Worm (Caenorhabditis elegans): ENCODE measurements around the gene ost-1.

Gene ost-1

ce11 chrIV:1121511-1121910, 14.3 kb downstream of the ost-1 start:
- no peak for TF ChIP-seq fos-1 (tag; optimal IDR thresholded peaks at IDR 0.05)
- no peak for TF ChIP-seq nhr-11 (tag; optimal IDR thresholded peaks at IDR 0.05)
- TF ChIP-seq nhr-237 (tag; optimal IDR thresholded peaks at IDR 0.05) = no peak
- TF ChIP-seq zag-1 (tag; optimal IDR thresholded peaks at IDR 0.05) = no peak
- TF ChIP-seq crh-2 (tag; optimal IDR thresholded peaks at IDR 0.05) = no peak
- TF ChIP-seq Y55F3AM.14 (GFP tag; optimal IDR thresholded peaks at IDR 0.05) = no peak
- TF ChIP-seq ZK546.5 (tag; optimal IDR thresholded peaks at IDR 0.05) = no peak
- no peak for TF ChIP-seq C34F6.9 (tag; optimal IDR thresholded peaks at IDR 0.05)
- no peak for TF ChIP-seq ceh-82 (tag; optimal IDR thresholded peaks at IDR 0.05)
- TF ChIP-seq elt-3 (tag; optimal IDR thresholded peaks at IDR 0.05) = no peak
- TF ChIP-seq sma-3 (GFP tag; optimal IDR thresholded peaks at IDR 0.05) = no peak
- TF ChIP-seq unc-62 (GFP tag; optimal IDR thresholded peaks at IDR 0.05) = no peak
- TF ChIP-seq lsy-2 (tag; optimal IDR thresholded peaks at IDR 0.05) = no peak
- TF ChIP-seq nhr-21 (tag; optimal IDR thresholded peaks at IDR 0.05) = no peak
- no peak for TF ChIP-seq lin-13 (GFP tag; optimal IDR thresholded peaks at IDR 0.05)
- no peak for TF ChIP-seq blmp-1 (tag; optimal IDR thresholded peaks at IDR 0.05; ENCODE audit: insufficient read depth)
- TF ChIP-seq egl-27 (tag; optimal IDR thresholded peaks at IDR 0.05) = no peak
- no peak for TF ChIP-seq peb-1 (tag; optimal IDR thresholded peaks at IDR 0.05)

DNA sequence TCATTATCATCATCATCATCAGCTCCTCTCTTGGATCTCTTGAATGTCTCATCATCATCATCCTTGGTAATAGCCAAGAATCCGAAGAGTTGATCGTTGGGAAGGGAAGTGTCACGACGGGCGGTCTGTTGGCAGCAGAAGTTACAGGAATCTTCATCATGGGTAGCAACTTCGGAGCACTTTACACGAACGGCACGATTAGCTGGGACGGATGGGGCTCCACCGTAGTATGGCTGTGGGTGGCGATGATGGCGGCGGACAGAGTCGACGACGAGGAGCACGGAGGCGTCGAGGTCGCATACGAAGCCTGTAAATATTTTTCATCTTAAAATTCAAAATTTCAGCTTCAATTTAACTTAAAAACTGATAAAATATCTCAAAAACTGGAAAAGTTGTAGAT, 16.2 kb downstream of the ost-1 start:
- TF ChIP-seq unc-62 (GFP tag; optimal IDR thresholded peaks at IDR 0.05) (no peak), snpc-4 (tag; optimal IDR thresholded peaks at IDR 0.05) (no peak), nhr-11 (tag; optimal IDR thresholded peaks at IDR 0.05) (no peak), lin-13 (GFP tag; optimal IDR thresholded peaks at IDR 0.05) (no peak), dmd-4 (tag; optimal IDR thresholded peaks at IDR 0.05) (no peak), ZK546.5 (tag; optimal IDR thresholded peaks at IDR 0.05) (no peak), unc-55 (GFP tag; optimal IDR thresholded peaks at IDR 0.05) (no peak)

ce11 chrIV:1124741-1125140, 17.5 kb downstream of the ost-1 start, which contains the start of gene perm-4:
Gene perm-4 (minus strand): TSS chrIV:1125107.
- TF ChIP-seq nhr-23 (tag; optimal IDR thresholded peaks at IDR 0.05) (no peak), crh-2 (tag; optimal IDR thresholded peaks at IDR 0.05) (no peak), R02D3.7 (tag; optimal IDR thresholded peaks at IDR 0.05) (no peak), nhr-77 (tag; optimal IDR thresholded peaks at IDR 0.05) (no peak), skn-1 (tag; optimal IDR thresholded peaks at IDR 0.05) (no peak), fos-1 (tag; optimal IDR thresholded peaks at IDR 0.05) (no peak), nhr-129 (tag; optimal IDR thresholded peaks at IDR 0.05) (no peak), nhr-12 (tag; optimal IDR thresholded peaks at IDR 0.05) (no peak), peb-1 (tag; optimal IDR thresholded peaks at IDR 0.05) (no peak), ZK546.5 (tag; optimal IDR thresholded peaks at IDR 0.05) (no peak), lin-13 (GFP tag; optimal IDR thresholded peaks at IDR 0.05) (no peak), mdl-1 (tag; optimal IDR thresholded peaks at IDR 0.05) (no peak), nhr-237 (tag; optimal IDR thresholded peaks at IDR 0.05) (no peak), lin-39 (tag; optimal IDR thresholded peaks at IDR 0.05) (no peak), ztf-4 (tag; optimal IDR thresholded peaks at IDR 0.05) (no peak), nhr-6 (tag; optimal IDR thresholded peaks at IDR 0.05) (no peak)

- TF ChIP-seq fos-1 (tag; optimal IDR thresholded peaks at IDR 0.05) (no peak), ama-1 (optimal IDR thresholded peaks at IDR 0.05) (no peak), skn-1 (tag; optimal IDR thresholded peaks at IDR 0.05) (no peak), nhr-11 (tag; optimal IDR thresholded peaks at IDR 0.05) (no peak), ztf-4 (tag; optimal IDR thresholded peaks at IDR 0.05) (no peak), ZK546.5 (tag; optimal IDR thresholded peaks at IDR 0.05) (no peak), dmd-4 (tag; optimal IDR thresholded peaks at IDR 0.05) (no peak), zag-1 (tag; optimal IDR thresholded peaks at IDR 0.05) (no peak), nhr-237 (tag; optimal IDR thresholded peaks at IDR 0.05) (no peak), blmp-1 (tag; optimal IDR thresholded peaks at IDR 0.05; ENCODE audit: insufficient read depth) (no peak), unc-62 (GFP tag; optimal IDR thresholded peaks at IDR 0.05) (no peak), peb-1 (tag; optimal IDR thresholded peaks at IDR 0.05) (no peak), nhr-23 (tag; optimal IDR thresholded peaks at IDR 0.05) (no peak), ceh-16 (tag; optimal IDR thresholded peaks at IDR 0.05) (no peak), nhr-129 (tag; optimal IDR thresholded peaks at IDR 0.05) (no peak), ztf-1 (GFP tag; conservative IDR thresholded peaks at IDR 0.05) (no peak), sma-9 (GFP tag; optimal IDR thresholded peaks at IDR 0.05) (no peak), sma-9 (tag; optimal IDR thresholded peaks at IDR 0.05) (no peak), C34F6.9 (tag; optimal IDR thresholded peaks at IDR 0.05) (no peak)
These were observed 19.3 kb downstream of the ost-1 start, which contains the start of gene perm-2 for ce11 chrIV:1126490-1126889. Gene perm-2 (plus strand): TSS chrIV:1126790.
